Worm (Caenorhabditis elegans) whole organism, L2 larva: ENCODE data around the gene F57B9.8.

ENCODE experiments used
- F13H6.1 ChIP-seq: sonication (generic microtip); optimal IDR thresholded peaks from 2 replicates; lab custom pipeline; 2016; ENCODE audit warnings: missing genetic modification characterization, missing compliant biosample characterization
- R02D3.7 ChIP-seq: fragments of 150-350 bp; optimal IDR thresholded peaks from 2 replicates; lab custom pipeline; 2014; ENCODE audit warnings: missing biosample characterization, missing genetic modification characterization
- Y55F3AM.14 ChIP-seq: fragments of 200-800 bp; sonication (Bioruptor generic); optimal IDR thresholded peaks from 2 replicates; lab custom pipeline; 2018; ENCODE audit warnings: mild to moderate bottlenecking, missing genetic modification characterization, missing compliant biosample characterization
- alr-1 ChIP-seq: fragments of 150-350 bp; optimal IDR thresholded peaks from 2 replicates; lab custom pipeline; 2014; ENCODE audit warnings: missing biosample characterization, missing genetic modification characterization
- ama-1 ChIP-seq: fragments of 150-350 bp; optimal IDR thresholded peaks from 2 replicates; lab custom pipeline; 2018; ENCODE audit warnings: inconsistent platforms
- blmp-1 ChIP-seq: sonication (generic microtip); optimal IDR thresholded peaks from 2 replicates; lab custom pipeline; 2017; ENCODE audit warnings: missing genetic modification characterization, mild to moderate bottlenecking, missing compliant biosample characterization, antibody characterized with exemption, moderate library complexity; ENCODE audit not compliant: insufficient read depth
- ceh-82 ChIP-seq: fragments of 150-350 bp; optimal IDR thresholded peaks from 2 replicates; lab custom pipeline; 2014; ENCODE audit warnings: missing biosample characterization, missing genetic modification characterization
- crh-2 ChIP-seq: sonication (generic microtip); optimal IDR thresholded peaks from 2 replicates; lab custom pipeline; 2017; ENCODE audit warnings: missing biosample characterization, missing genetic modification characterization
- dmd-4 ChIP-seq: sonication (generic microtip); optimal IDR thresholded peaks from 2 replicates; lab custom pipeline; 2017; ENCODE audit warnings: missing biosample characterization, missing genetic modification characterization
- elt-3 ChIP-seq: sonication (generic microtip); optimal IDR thresholded peaks from 2 replicates; lab custom pipeline; 2017; ENCODE audit warnings: missing biosample characterization, missing genetic modification characterization
- lin-11 ChIP-seq: fragments of 150-350 bp; sonication (generic microtip); optimal IDR thresholded peaks from 2 replicates; lab custom pipeline; 2014; ENCODE audit warnings: missing biosample characterization, missing genetic modification characterization, inconsistent platforms, mixed read lengths
- lin-39 ChIP-seq: fragments of 150-350 bp; optimal IDR thresholded peaks from 2 replicates; lab custom pipeline; 2014; ENCODE audit warnings: missing biosample characterization, missing genetic modification reagents, missing genetic modification characterization
- lsy-2 ChIP-seq, 2 experiments: fragments of 150-350 bp in 1 of 2; sonication (generic microtip) in 1 of 2; optimal IDR thresholded peaks; 2 replicates each; lab custom pipeline; 2014 to 2017; ENCODE audit warnings: missing biosample characterization in 2 of 2, missing genetic modification characterization in 2 of 2
- mab-5 ChIP-seq: fragments of 150-350 bp; optimal IDR thresholded peaks from 2 replicates; lab custom pipeline; 2014; ENCODE audit warnings: missing biosample characterization, missing genetic modification characterization
- mdl-1 ChIP-seq, 2 experiments: fragments of 150-350 bp in 1 of 2; sonication (generic microtip) in 1 of 2; optimal IDR thresholded peaks; 2 replicates each; lab custom pipeline; 2017; ENCODE audit warnings: missing biosample characterization in 2 of 2, missing genetic modification characterization in 2 of 2
- nhr-10 ChIP-seq: sonication (generic microtip); optimal IDR thresholded peaks from 2 replicates; lab custom pipeline; 2017; ENCODE audit warnings: missing biosample characterization, missing genetic modification characterization
- nhr-11 ChIP-seq: fragments of 150-350 bp; optimal IDR thresholded peaks from 2 replicates; lab custom pipeline; 2014; ENCODE audit warnings: missing biosample characterization, missing genetic modification characterization
- nhr-12 ChIP-seq: fragments of 150-350 bp; optimal IDR thresholded peaks from 2 replicates; lab custom pipeline; 2014; ENCODE audit warnings: missing biosample characterization, missing genetic modification characterization
- nhr-21 ChIP-seq: fragments of 150-350 bp; optimal IDR thresholded peaks from 2 replicates; lab custom pipeline; 2014; ENCODE audit warnings: missing biosample characterization, missing genetic modification characterization
- nhr-23 ChIP-seq: fragments of 150-350 bp; optimal IDR thresholded peaks from 2 replicates; lab custom pipeline; 2014; ENCODE audit warnings: missing biosample characterization, missing genetic modification reagents, missing genetic modification characterization
- nhr-237 ChIP-seq: fragments of 150-350 bp; optimal IDR thresholded peaks from 2 replicates; lab custom pipeline; 2014; ENCODE audit warnings: missing biosample characterization, missing genetic modification characterization
- nhr-25 ChIP-seq: fragments of 150-350 bp; sonication (generic microtip); optimal IDR thresholded peaks from 3 replicates; lab custom pipeline; 2014; ENCODE audit warnings: missing biosample characterization, missing genetic modification characterization
- nhr-6 ChIP-seq: fragments of 150-350 bp; optimal IDR thresholded peaks from 2 replicates; lab custom pipeline; 2014; ENCODE audit warnings: missing biosample characterization, missing genetic modification characterization
- nhr-77 ChIP-seq: fragments of 150-350 bp; optimal IDR thresholded peaks from 2 replicates; lab custom pipeline; 2014; ENCODE audit warnings: missing biosample characterization, missing genetic modification characterization
- peb-1 ChIP-seq: fragments of 150-350 bp; optimal IDR thresholded peaks from 2 replicates; lab custom pipeline; 2014; ENCODE audit warnings: missing biosample characterization, missing genetic modification characterization
- sem-4 ChIP-seq: fragments of 150-350 bp; optimal IDR thresholded peaks from 2 replicates; lab custom pipeline; 2014; ENCODE audit warnings: missing biosample characterization, missing genetic modification reagents, missing genetic modification characterization
- sma-3 ChIP-seq: sonication (generic microtip); optimal IDR thresholded peaks from 2 replicates; lab custom pipeline; 2016; ENCODE audit warnings: missing genetic modification reagents, missing genetic modification characterization, missing compliant biosample characterization
- snpc-4 ChIP-seq: fragments of 150-350 bp; optimal IDR thresholded peaks from 2 replicates; lab custom pipeline; 2014; ENCODE audit warnings: missing biosample characterization, missing genetic modification characterization
- unc-39 ChIP-seq: fragments of 150-350 bp; optimal IDR thresholded peaks from 2 replicates; lab custom pipeline; 2014; ENCODE audit warnings: missing biosample characterization, missing genetic modification characterization
- unc-55 ChIP-seq: fragments of 150-350 bp; sonication (generic microtip); optimal IDR thresholded peaks from 3 replicates; lab custom pipeline; 2014; ENCODE audit warnings: missing biosample characterization, missing genetic modification reagents, missing genetic modification characterization
- zag-1 ChIP-seq: fragments of 150-350 bp; optimal IDR thresholded peaks from 2 replicates; lab custom pipeline; 2014; ENCODE audit warnings: missing biosample characterization, missing genetic modification characterization
- ztf-1 ChIP-seq: fragments of 200-800 bp; sonication (Bioruptor generic); conservative IDR thresholded peaks from 2 replicates; pipeline ENCODE4 v1.3.6; 2022; ENCODE audit warnings: missing genetic modification characterization, missing compliant biosample characterization

Gene F57B9.8

ce11 chrIII:6971662-6972284 is 36.7 kb upstream of the F57B9.8 start, which contains the start of the genes eef-1A.1 and rfc-4 (continued):
- TF ChIP-seq F13H6.1 (peak; percentile 87), nhr-10 (peak; percentile 18), Y55F3AM.14 (GFP tag; lab: Kevin White, UChicago) (peak; percentile 88), unc-55 (GFP tag; lab: Kevin White, UChicago) (peak; percentile 99), lin-39 (tag; lab: Kevin White, UChicago) (no peak), nhr-237 (tag; lab: Kevin White, UChicago) (peak; percentile 47)

ce11 chrIII:6970744-6971143 is 35.6 kb upstream of the F57B9.8 start:
- TF ChIP-seq nhr-23 (no peak), lin-11 (tag; lab: Kevin White, UChicago) (no peak), mdl-1 (tag; optimal IDR thresholded peaks at IDR 0.05; lab: Kevin White, UChicago) (no peak)

ce11 chrIII:6969781-6970342 is 34.7 kb upstream of the F57B9.8 start:
- TF ChIP-seq Y55F3AM.14 (GFP tag; lab: Kevin White, UChicago) (peak; percentile 20), nhr-21 (peak; percentile 6), lsy-2 (tag; optimal IDR thresholded peaks at IDR 0.05; lab: Kevin White, UChicago) (peak in 1 of 2 experiments; percentile 2), nhr-11 (tag; lab: Kevin White, UChicago) (no peak), ztf-1 (GFP tag; lab: Robert Waterston, UW) (no peak)

DNA sequence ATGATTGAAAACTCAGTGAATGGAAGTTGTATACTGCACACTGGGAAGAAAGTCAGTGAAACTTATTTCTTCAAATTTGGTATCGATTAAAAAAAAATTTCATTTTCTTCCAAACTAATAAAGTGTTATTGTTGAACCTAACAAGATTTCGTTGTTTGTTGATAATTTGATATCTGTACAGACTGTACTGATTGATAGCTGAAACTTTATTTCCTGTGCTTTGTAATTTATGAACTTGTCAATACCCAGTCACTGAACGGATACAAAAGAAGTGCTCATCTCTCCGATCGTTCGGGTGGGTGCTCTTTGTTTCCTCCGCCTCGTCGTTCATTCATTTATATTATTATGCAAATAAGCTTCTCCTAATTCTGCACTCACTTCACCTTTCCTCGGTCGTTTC is 34.0 kb upstream of the F57B9.8 start, which contains the start of gene F31E3.12:
TSS of gene F31E3.12 (plus strand) at position 301 of the 400 bp plus-strand sequence.
- no peak for TF ChIP-seq elt-3
- no peak for TF ChIP-seq unc-55 (GFP tag; lab: Kevin White, UChicago)
- TF ChIP-seq unc-39 (tag; lab: Kevin White, UChicago), result no peak
- no peak for TF ChIP-seq dmd-4
- no peak for TF ChIP-seq F13H6.1
- TF ChIP-seq mab-5 (tag; lab: Kevin White, UChicago), result no peak
- TF ChIP-seq blmp-1 (tag; lab: Kevin White, UChicago), result no peak
- no peak for TF ChIP-seq ama-1 (lab: Kevin White, UChicago)
- no peak for TF ChIP-seq sem-4 (tag; lab: Kevin White, UChicago)
- no peak for TF ChIP-seq alr-1
- no peak for TF ChIP-seq nhr-77 (tag; lab: Kevin White, UChicago)
- no peak for TF ChIP-seq R02D3.7
- no peak for TF ChIP-seq nhr-12 (tag; lab: Kevin White, UChicago)
- TF ChIP-seq nhr-25 (tag; lab: Kevin White, UChicago), result no peak
- TF ChIP-seq ceh-82 (tag; lab: Kevin White, UChicago), result no peak

DNA sequence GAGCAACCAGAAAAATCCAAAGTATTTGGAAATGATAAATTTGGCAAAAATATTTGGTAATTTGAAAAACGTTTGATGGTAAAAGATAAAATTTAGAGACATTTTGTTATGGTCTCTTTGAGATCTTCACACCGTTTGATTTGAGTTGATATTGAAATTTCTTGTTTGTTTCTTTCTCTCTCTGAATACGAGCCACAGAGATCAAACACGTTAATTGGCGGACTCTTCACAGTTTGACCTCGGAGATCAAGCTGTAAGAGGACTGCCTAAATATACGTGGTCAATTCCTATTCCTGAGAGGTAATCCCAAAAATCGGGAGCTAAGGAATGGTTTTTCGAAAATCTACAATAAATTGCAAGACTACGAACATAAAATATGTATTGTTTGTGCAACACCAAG is 33.5 kb upstream of the F57B9.8 start:
- TF ChIP-seq lsy-2 (tag; optimal IDR thresholded peaks at IDR 0.05; lab: Kevin White, UChicago) (no peak), sma-3 (GFP tag; lab: Kevin White, UChicago) (no peak), nhr-6 (tag; lab: Kevin White, UChicago) (no peak), nhr-25 (tag; lab: Kevin White, UChicago) (no peak), nhr-237 (tag; lab: Kevin White, UChicago) (no peak), nhr-11 (tag; lab: Kevin White, UChicago) (no peak), nhr-12 (tag; lab: Kevin White, UChicago) (no peak), snpc-4 (tag; lab: Kevin White, UChicago) (no peak), crh-2 (no peak), lin-11 (tag; lab: Kevin White, UChicago) (no peak), peb-1 (tag; lab: Kevin White, UChicago) (no peak), mdl-1 (tag; optimal IDR thresholded peaks at IDR 0.05; lab: Kevin White, UChicago) (no peak), zag-1 (no peak)
